Worm (Caenorhabditis elegans) whole organism, young adult: ENCODE results near the gene degl-2.

ENCODE experiments used
- B0261.1 ChIP-seq: sonication (generic microtip); optimal IDR thresholded peaks from 2 replicates; lab custom pipeline; 2016; ENCODE audit warnings: mild to moderate bottlenecking, missing genetic modification characterization, moderate library complexity, missing compliant biosample characterization
- C06A6.2 ChIP-seq: fragments of 200-800 bp; sonication (Bioruptor generic); conservative IDR thresholded peaks from 2 replicates; pipeline ENCODE4 v1.3.6; 2022; ENCODE audit warnings: missing genetic modification characterization, missing compliant biosample characterization
- C17E4.6 ChIP-seq: fragments of 200-800 bp; sonication (Bioruptor generic); IDR thresholded peaks from 2 replicates; pipeline ENCODE4 v1.3.6; 2022; ENCODE audit warnings: missing genetic modification reagents, missing genetic modification characterization, missing compliant biosample characterization
- F10E7.11 ChIP-seq: sonication (generic microtip); optimal IDR thresholded peaks from 2 replicates; lab custom pipeline; 2017; ENCODE audit warnings: mild to moderate bottlenecking, missing genetic modification characterization, moderate library complexity, missing compliant biosample characterization
- F23B12.7 ChIP-seq: sonication (generic microtip); optimal IDR thresholded peaks from 2 replicates; lab custom pipeline; 2017; ENCODE audit warnings: missing genetic modification characterization, mild to moderate bottlenecking, missing compliant biosample characterization, antibody characterized with exemption, moderate library complexity; ENCODE audit not compliant: insufficient read depth
- F55B11.4 ChIP-seq: sonication (generic microtip); optimal IDR thresholded peaks from 2 replicates; lab custom pipeline; 2016; ENCODE audit warnings: missing compliant biosample characterization, missing genetic modification characterization, borderline replicate concordance; ENCODE audit not compliant: insufficient read depth
- F57C9.4 ChIP-seq: sonication (generic microtip); optimal IDR thresholded peaks from 2 replicates; lab custom pipeline; 2017; ENCODE audit warnings: mild to moderate bottlenecking, missing genetic modification characterization, missing compliant biosample characterization
- T26A5.8 ChIP-seq: sonication (generic microtip); optimal IDR thresholded peaks from 2 replicates; lab custom pipeline; 2016; ENCODE audit warnings: missing genetic modification characterization, missing compliant biosample characterization
- Y53F4B.3 ChIP-seq: fragments of 200-800 bp; sonication (Bioruptor generic); IDR thresholded peaks from 2 replicates; pipeline ENCODE4 v1.3.6; 2022; ENCODE audit warnings: missing genetic modification reagents, missing genetic modification characterization, missing compliant biosample characterization
- Y56A3A.18 ChIP-seq: fragments of 200-800 bp; sonication (Bioruptor generic); IDR thresholded peaks from 2 replicates; pipeline ENCODE4 v1.3.6; 2022; ENCODE audit warnings: missing genetic modification reagents, missing genetic modification characterization, missing compliant biosample characterization
- Y79H2A.3 ChIP-seq: fragments of 200-800 bp; sonication (Bioruptor generic); conservative IDR thresholded peaks from 2 replicates; pipeline ENCODE4 v1.3.6; 2022; ENCODE audit warnings: missing genetic modification reagents, missing genetic modification characterization, missing compliant biosample characterization
- Y95B8A.8 ChIP-seq: fragments of 200-800 bp; sonication (Bioruptor generic); IDR thresholded peaks from 2 replicates; pipeline ENCODE4 v1.3.6; 2022; ENCODE audit warnings: missing genetic modification reagents, missing genetic modification characterization, missing compliant biosample characterization
- ZK185.1 ChIP-seq: sonication (generic microtip); optimal IDR thresholded peaks from 2 replicates; lab custom pipeline; 2016; ENCODE audit warnings: mild to moderate bottlenecking, missing genetic modification characterization, missing compliant biosample characterization; ENCODE audit not compliant: poor library complexity, severe bottlenecking
- akir-1 ChIP-seq: fragments of 200-800 bp; sonication (Bioruptor generic); optimal IDR thresholded peaks from 2 replicates; lab custom pipeline; 2018; ENCODE audit warnings: mild to moderate bottlenecking, missing genetic modification characterization, moderate library complexity, missing compliant biosample characterization
- aptf-3 ChIP-seq: fragments of 200-800 bp; sonication (Bioruptor generic); IDR thresholded peaks from 2 replicates; pipeline ENCODE4 v1.3.6; 2022; ENCODE audit warnings: missing genetic modification characterization, missing compliant biosample characterization
- athp-1 ChIP-seq: sonication (generic microtip); optimal IDR thresholded peaks from 2 replicates; lab custom pipeline; 2017; ENCODE audit warnings: mild to moderate bottlenecking, missing genetic modification characterization, missing compliant biosample characterization
- attf-3 ChIP-seq: fragments of 200-800 bp; sonication (Bioruptor generic); conservative IDR thresholded peaks from 2 replicates; pipeline ENCODE4 v1.3.6; 2022; ENCODE audit warnings: missing genetic modification reagents, missing genetic modification characterization, missing compliant biosample characterization
- bed-1 ChIP-seq: fragments of 200-800 bp; sonication (Bioruptor generic); IDR thresholded peaks from 2 replicates; pipeline ENCODE4 v1.3.6; 2022; ENCODE audit warnings: missing genetic modification reagents, missing genetic modification characterization, missing compliant biosample characterization
- bed-2 ChIP-seq: fragments of 200-800 bp; sonication (Bioruptor generic); IDR thresholded peaks from 2 replicates; pipeline ENCODE4 v1.3.6; 2022; ENCODE audit warnings: missing genetic modification reagents, missing genetic modification characterization, missing compliant biosample characterization
- cebp-1 ChIP-seq, 2 experiments: fragments of 200-800 bp in 1 of 2; sonication (Bioruptor generic) in 1 of 2; sonication (generic microtip) in 1 of 2; IDR thresholded peaks in 1 of 2; optimal IDR thresholded peaks in 1 of 2; 2 replicates each; pipeline versions ENCODE4 v1.3.6 to Lab custom; 2017 to 2022; ENCODE audit warnings: missing compliant biosample characterization in 2 of 2, missing genetic modification characterization in 2 of 2, mild to moderate bottlenecking in 1 of 2, missing genetic modification reagents in 1 of 2, moderate library complexity in 1 of 2
- ceh-27 ChIP-seq: fragments of 200-800 bp; sonication (Bioruptor generic); optimal IDR thresholded peaks from 2 replicates; lab custom pipeline; 2018; ENCODE audit warnings: mild to moderate bottlenecking, missing genetic modification characterization, moderate library complexity, missing compliant biosample characterization
- ceh-40 ChIP-seq: fragments of 200-800 bp; sonication (Bioruptor generic); IDR thresholded peaks from 2 replicates; pipeline ENCODE4 v1.3.6; 2022; ENCODE audit warnings: missing genetic modification characterization, missing compliant biosample characterization
- ceh-91 ChIP-seq: fragments of 200-800 bp; sonication (Bioruptor generic); IDR thresholded peaks from 2 replicates; pipeline ENCODE4 v1.3.6; 2022; ENCODE audit warnings: missing genetic modification reagents, missing genetic modification characterization, missing compliant biosample characterization
- dpff-1 ChIP-seq: sonication (generic microtip); optimal IDR thresholded peaks from 2 replicates; lab custom pipeline; 2017; ENCODE audit warnings: mild to moderate bottlenecking, missing genetic modification characterization, missing compliant biosample characterization
- egrh-3 ChIP-seq: fragments of 200-800 bp; sonication (Bioruptor generic); IDR thresholded peaks from 2 replicates; pipeline ENCODE4 v1.3.6; 2022; ENCODE audit warnings: missing genetic modification reagents, missing genetic modification characterization, missing compliant biosample characterization
- him-1 ChIP-seq: sonication (generic microtip); optimal IDR thresholded peaks from 2 replicates; lab custom pipeline; 2016; ENCODE audit warnings: missing genotype, missing genetic modification reagents, missing genetic modification characterization, missing compliant biosample characterization
- hlh-12 ChIP-seq: sonication (generic microtip); optimal IDR thresholded peaks from 2 replicates; lab custom pipeline; 2016; ENCODE audit warnings: missing genetic modification characterization, missing compliant biosample characterization
- hsf-1 ChIP-seq: fragments of 200-800 bp; sonication (Bioruptor generic); IDR thresholded peaks from 2 replicates; pipeline ENCODE4 v1.3.6; 2022; ENCODE audit warnings: missing genetic modification reagents, missing genetic modification characterization, missing compliant biosample characterization
- let-607 ChIP-seq, 2 experiments: fragments of 200-800 bp in 1 of 2; sonication (Bioruptor generic) in 1 of 2; sonication (generic microtip) in 1 of 2; optimal IDR thresholded peaks; 2 replicates each; lab custom pipeline; 2016 to 2018; ENCODE audit warnings: mild to moderate bottlenecking in 2 of 2, missing compliant biosample characterization in 2 of 2, missing genetic modification characterization in 2 of 2, moderate library complexity in 2 of 2, missing genotype in 1 of 2
- lin-35 ChIP-seq, 3 experiments: fragments of 150-350 bp in 2 of 3; sonication (generic microtip) in 1 of 3; optimal IDR thresholded peaks; 2 replicates each; lab custom pipeline; 2014 to 2018; ENCODE audit warnings: missing biosample characterization in 3 of 3, missing genetic modification characterization in 3 of 3, missing genetic modification reagents in 3 of 3
- lsy-27 ChIP-seq: sonication (generic microtip); optimal IDR thresholded peaks from 2 replicates; lab custom pipeline; 2017; ENCODE audit warnings: missing genetic modification characterization, mild to moderate bottlenecking, missing compliant biosample characterization, antibody characterized with exemption, missing genotype, borderline replicate concordance; ENCODE audit not compliant: insufficient read depth
- madf-10 ChIP-seq: sonication (generic microtip); optimal IDR thresholded peaks from 2 replicates; lab custom pipeline; 2016; ENCODE audit warnings: mild to moderate bottlenecking, missing genetic modification characterization, missing compliant biosample characterization
- madf-6 ChIP-seq: fragments of 200-800 bp; sonication (Bioruptor generic); IDR thresholded peaks from 2 replicates; pipeline ENCODE4 v1.3.6; 2022; ENCODE audit warnings: missing genetic modification reagents, missing genetic modification characterization, missing compliant biosample characterization
- nfya-1 ChIP-seq: sonication (generic microtip); optimal IDR thresholded peaks from 2 replicates; lab custom pipeline; 2017; ENCODE audit warnings: antibody characterized with exemption, missing compliant biosample characterization, missing genetic modification characterization, borderline replicate concordance; ENCODE audit not compliant: insufficient read depth
- nfyb-1 ChIP-seq: fragments of 200-800 bp; sonication (Bioruptor generic); IDR thresholded peaks from 2 replicates; pipeline ENCODE4 v1.3.6; 2022; ENCODE audit warnings: missing genetic modification reagents, missing genetic modification characterization, missing compliant biosample characterization
- nhr-80 ChIP-seq: sonication (generic microtip); optimal IDR thresholded peaks from 2 replicates; lab custom pipeline; 2016; ENCODE audit warnings: missing genetic modification characterization, missing compliant biosample characterization
- rcor-1 ChIP-seq: fragments of 200-800 bp; sonication (Bioruptor generic); IDR thresholded peaks from 2 replicates; pipeline ENCODE4 v1.3.6; 2022; ENCODE audit warnings: missing genetic modification reagents, missing genetic modification characterization, missing compliant biosample characterization
- snpc-1.1 ChIP-seq: sonication (generic microtip); optimal IDR thresholded peaks from 2 replicates; lab custom pipeline; 2017; ENCODE audit warnings: missing genetic modification characterization, mild to moderate bottlenecking, missing compliant biosample characterization, antibody characterized with exemption, moderate library complexity, missing genotype, missing genetic modification reagents; ENCODE audit not compliant: insufficient read depth
- snpc-3.4 ChIP-seq: sonication (generic microtip); optimal IDR thresholded peaks from 2 replicates; lab custom pipeline; 2017; ENCODE audit warnings: missing genetic modification characterization, mild to moderate bottlenecking, missing compliant biosample characterization, antibody characterized with exemption, moderate library complexity, missing genotype, missing genetic modification reagents
- tbx-9 ChIP-seq: sonication (generic microtip); optimal IDR thresholded peaks from 2 replicates; lab custom pipeline; 2016; ENCODE audit warnings: borderline replicate concordance, missing genetic modification characterization, inconsistent platforms, missing compliant biosample characterization
- unc-130 ChIP-seq: sonication (generic microtip); optimal IDR thresholded peaks from 2 replicates; lab custom pipeline; 2016; ENCODE audit warnings: missing genetic modification reagents, missing genetic modification characterization, missing compliant biosample characterization
- unc-62 ChIP-seq: fragments of 150-350 bp; optimal IDR thresholded peaks from 2 replicates; lab custom pipeline; 2014; ENCODE audit warnings: missing biosample characterization, missing genetic modification reagents, missing genetic modification characterization
- ztf-22 ChIP-seq: fragments of 200-800 bp; sonication (Bioruptor generic); optimal IDR thresholded peaks from 2 replicates; lab custom pipeline; 2018; ENCODE audit warnings: mild to moderate bottlenecking, missing genetic modification characterization, moderate library complexity, missing compliant biosample characterization

Gene degl-2

ce11 chrIV:9676535-9676934, 33.2 kb downstream of the degl-2 start:
- TF ChIP-seq ZK185.1 (tag; lab: Kevin White, UChicago) (no peak), nhr-80 (peak; percentile 56), ceh-91 (GFP tag; lab: Robert Waterston, UW) (no peak), cebp-1 (GFP tag; IDR thresholded peaks at IDR 0.05; lab: Robert Waterston, UW) (no peak), cebp-1 (tag; optimal IDR thresholded peaks at IDR 0.05; lab: Kevin White, UChicago) (peak; percentile 9), nfyb-1 (GFP tag; lab: Robert Waterston, UW) (0 out of 2 replicates have a peak, but pooled peaks have one; percentile 25), tbx-9 (tag; lab: Kevin White, UChicago) (no peak), snpc-1.1 (tag; lab: Kevin White, UChicago) (no peak), Y95B8A.8 (GFP tag; lab: Robert Waterston, UW) (no peak)

ce11 chrIV:9677226-9677992, 34.1 kb downstream of the degl-2 start:
- no peak for TF ChIP-seq him-1 (tag; lab: Kevin White, UChicago)
- no peak for TF ChIP-seq ceh-40 (GFP tag; lab: Robert Waterston, UW)
- no peak for TF ChIP-seq hsf-1 (GFP tag; lab: Robert Waterston, UW)
- peak; percentile 62 for TF ChIP-seq C06A6.2 (GFP tag; lab: Robert Waterston, UW)
- TF ChIP-seq F23B12.7 = no peak
- peak; percentile 28; the same call in 1 of the 2 replicates for TF ChIP-seq cebp-1 (GFP tag; IDR thresholded peaks at IDR 0.05; lab: Robert Waterston, UW)
- peak; percentile 64 for TF ChIP-seq cebp-1 (tag; optimal IDR thresholded peaks at IDR 0.05; lab: Kevin White, UChicago)
- no peak for TF ChIP-seq bed-1 (GFP tag; lab: Robert Waterston, UW)
- no peak for TF ChIP-seq aptf-3 (GFP tag; lab: Robert Waterston, UW)
- TF ChIP-seq C17E4.6 = no peak
- TF ChIP-seq ztf-22 = peak; percentile 59
- TF ChIP-seq unc-130 = no peak
- no peak for TF ChIP-seq rcor-1 (GFP tag; lab: Robert Waterston, UW)
- TF ChIP-seq madf-6 (GFP tag; lab: Robert Waterston, UW) = no peak
- TF ChIP-seq lin-35 (GFP tag; optimal IDR thresholded peaks at IDR 0.05; lab: Kevin White, UChicago) = no peak
- TF ChIP-seq F55B11.4 (tag; lab: Kevin White, UChicago) = no peak
- TF ChIP-seq Y56A3A.18 (GFP tag; lab: Robert Waterston, UW) = no peak
- no peak for TF ChIP-seq ceh-91 (GFP tag; lab: Robert Waterston, UW)
- TF ChIP-seq T26A5.8 (tag; lab: Kevin White, UChicago) = no peak
- no peak for TF ChIP-seq unc-62
- no peak for TF ChIP-seq B0261.1 (tag; lab: Kevin White, UChicago)
- TF ChIP-seq nfya-1 = no peak
- TF ChIP-seq nfyb-1 (GFP tag; lab: Robert Waterston, UW) = no peak
- TF ChIP-seq athp-1 (tag; lab: Kevin White, UChicago) = no peak
- peak; percentile 55 for TF ChIP-seq ceh-27
- TF ChIP-seq F10E7.11 (tag; lab: Kevin White, UChicago) = no peak
- TF ChIP-seq bed-2 (GFP tag; lab: Robert Waterston, UW) = no peak
- no peak for TF ChIP-seq hlh-12 (tag; lab: Kevin White, UChicago)
- no peak for TF ChIP-seq dpff-1
- TF ChIP-seq egrh-3 (GFP tag; lab: Robert Waterston, UW) = no peak
- no peak for TF ChIP-seq Y53F4B.3 (GFP tag; lab: Robert Waterston, UW)
- no peak for TF ChIP-seq Y79H2A.3
- TF ChIP-seq lsy-27 (tag; lab: Kevin White, UChicago) = no peak
- no peak for TF ChIP-seq attf-3 (GFP tag; lab: Robert Waterston, UW)
- TF ChIP-seq snpc-3.4 (tag; lab: Kevin White, UChicago) = no peak
- TF ChIP-seq akir-1 (GFP tag; lab: Kevin White, UChicago) = no peak
- TF ChIP-seq let-607 (tag; optimal IDR thresholded peaks at IDR 0.05; lab: Kevin White, UChicago) = peak in 1 of 2 experiments; percentile 69
- no peak for TF ChIP-seq F57C9.4
- no peak for TF ChIP-seq madf-10 (tag; lab: Kevin White, UChicago)
